Worm (Caenorhabditis elegans) whole organism, late embryonic: ENCODE data around the gene glrx-3.
A peak's percentile ranks its signal among the peaks of the same experiment; 100 is the strongest.

Source experiments
- C08G9.2 ChIP-seq: sonication (generic microtip); optimal IDR thresholded peaks from 2 replicates; lab custom pipeline; 2016; ENCODE audit warnings: mild to moderate bottlenecking, missing genetic modification characterization, moderate library complexity, missing compliant biosample characterization
- T23F11.4 ChIP-seq: fragments of 200-800 bp; sonication (Bioruptor generic); optimal IDR thresholded peaks from 2 replicates; lab custom pipeline; 2018; ENCODE audit warnings: mild to moderate bottlenecking, missing genetic modification characterization, missing compliant biosample characterization
- Y22D7AL.16 ChIP-seq: sonication (generic microtip); optimal IDR thresholded peaks from 2 replicates; lab custom pipeline; 2016; ENCODE audit warnings: missing genetic modification characterization, missing compliant biosample characterization
- ama-1 ChIP-seq: fragments of 150-350 bp; optimal IDR thresholded peaks from 2 replicates; lab custom pipeline; 2014
- ceh-14 ChIP-seq: sonication (generic microtip); optimal IDR thresholded peaks from 2 replicates; lab custom pipeline; 2016; ENCODE audit warnings: missing genotype, missing genetic modification characterization, missing compliant biosample characterization
- ceh-24 ChIP-seq: sonication (generic microtip); optimal IDR thresholded peaks from 2 replicates; lab custom pipeline; 2016; ENCODE audit warnings: mild to moderate bottlenecking, missing genetic modification characterization, missing compliant biosample characterization
- ceh-31 ChIP-seq: sonication (generic microtip); optimal IDR thresholded peaks from 2 replicates; lab custom pipeline; 2016; ENCODE audit warnings: missing genetic modification characterization, missing compliant biosample characterization
- ceh-45 ChIP-seq: fragments of 200-800 bp; sonication (Bioruptor generic); IDR thresholded peaks from 2 replicates; pipeline ENCODE4 v1.3.6; 2022; ENCODE audit warnings: missing genetic modification reagents, missing genetic modification characterization, missing compliant biosample characterization
- ceh-6 ChIP-seq: fragments of 200-800 bp; sonication (Bioruptor generic); optimal IDR thresholded peaks from 2 replicates; lab custom pipeline; 2018; ENCODE audit warnings: mild to moderate bottlenecking, missing genetic modification characterization, missing compliant biosample characterization
- ceh-9 ChIP-seq: sonication (generic microtip); optimal IDR thresholded peaks from 2 replicates; lab custom pipeline; 2016; ENCODE audit warnings: mild to moderate bottlenecking, missing genetic modification characterization, inconsistent platforms, missing compliant biosample characterization
- che-1 ChIP-seq: sonication (generic microtip); optimal IDR thresholded peaks from 2 replicates; lab custom pipeline; 2016; ENCODE audit warnings: mild to moderate bottlenecking, missing genetic modification characterization, missing compliant biosample characterization
- dve-1 ChIP-seq: sonication (generic microtip); optimal IDR thresholded peaks from 2 replicates; lab custom pipeline; 2017; ENCODE audit warnings: antibody characterized with exemption, mild to moderate bottlenecking, missing genetic modification characterization, missing compliant biosample characterization
- elt-2 ChIP-seq: sonication (generic microtip); optimal IDR thresholded peaks from 2 replicates; lab custom pipeline; 2016; ENCODE audit warnings: missing genetic modification reagents, missing genetic modification characterization, missing compliant biosample characterization
- elt-4 ChIP-seq: sonication (generic microtip); optimal IDR thresholded peaks from 2 replicates; lab custom pipeline; 2016; ENCODE audit warnings: missing genetic modification characterization, missing compliant biosample characterization
- fkh-10 ChIP-seq: fragments of 150-350 bp; optimal IDR thresholded peaks from 2 replicates; lab custom pipeline; 2014; ENCODE audit warnings: missing biosample characterization, missing genetic modification reagents, missing genetic modification characterization
- fkh-6 ChIP-seq: sonication (generic microtip); optimal IDR thresholded peaks from 2 replicates; lab custom pipeline; 2016; ENCODE audit warnings: missing genetic modification characterization, missing compliant biosample characterization
- hlh-13 ChIP-seq: fragments of 200-800 bp; sonication (Bioruptor generic); optimal IDR thresholded peaks from 2 replicates; lab custom pipeline; 2018; ENCODE audit warnings: mild to moderate bottlenecking, missing genetic modification characterization, missing compliant biosample characterization
- hlh-15 ChIP-seq: sonication (generic microtip); optimal IDR thresholded peaks from 2 replicates; lab custom pipeline; 2016; ENCODE audit warnings: missing genetic modification characterization, missing compliant biosample characterization
- hlh-30 ChIP-seq: sonication (generic microtip); optimal IDR thresholded peaks from 2 replicates; lab custom pipeline; 2017; ENCODE audit warnings: antibody characterized with exemption, missing genetic modification characterization, missing compliant biosample characterization; ENCODE audit not compliant: insufficient read depth
- lim-6 ChIP-seq: sonication (generic microtip); optimal IDR thresholded peaks from 2 replicates; lab custom pipeline; 2016; ENCODE audit warnings: missing genetic modification characterization, missing compliant biosample characterization
- madf-2 ChIP-seq: sonication (generic microtip); optimal IDR thresholded peaks from 2 replicates; lab custom pipeline; 2017; ENCODE audit warnings: missing genetic modification characterization, missing compliant biosample characterization
- nfya-1 ChIP-seq: sonication (generic microtip); optimal IDR thresholded peaks from 2 replicates; lab custom pipeline; 2017; ENCODE audit warnings: missing genetic modification characterization, mild to moderate bottlenecking, missing compliant biosample characterization, antibody characterized with exemption, moderate library complexity
- nhr-232 ChIP-seq: sonication (generic microtip); optimal IDR thresholded peaks from 2 replicates; lab custom pipeline; 2016; ENCODE audit warnings: missing genetic modification characterization, missing compliant biosample characterization
- odd-2 ChIP-seq: sonication (generic microtip); optimal IDR thresholded peaks from 2 replicates; lab custom pipeline; 2017; ENCODE audit warnings: antibody characterized with exemption, mild to moderate bottlenecking, missing genetic modification characterization, missing compliant biosample characterization
- pha-2 ChIP-seq: sonication (generic microtip); optimal IDR thresholded peaks from 2 replicates; lab custom pipeline; 2017; ENCODE audit warnings: mild to moderate bottlenecking, missing genetic modification characterization, missing compliant biosample characterization
- pros-1 ChIP-seq: fragments of 150-350 bp; optimal IDR thresholded peaks from 2 replicates; lab custom pipeline; 2014; ENCODE audit warnings: missing biosample characterization, missing genetic modification reagents, missing genetic modification characterization
- rnt-1 ChIP-seq: sonication (generic microtip); optimal IDR thresholded peaks from 2 replicates; lab custom pipeline; 2016; ENCODE audit warnings: missing genetic modification characterization, missing compliant biosample characterization
- sdc-2 ChIP-seq: sonication (generic microtip); optimal IDR thresholded peaks from 2 replicates; lab custom pipeline; 2016; ENCODE audit warnings: missing genotype, missing genetic modification characterization, missing compliant biosample characterization
- sox-2 ChIP-seq: fragments of 200-800 bp; sonication (Bioruptor generic); IDR thresholded peaks from 2 replicates; pipeline ENCODE4 v1.3.6; 2022; ENCODE audit warnings: missing genetic modification reagents, missing genetic modification characterization, missing compliant biosample characterization
- syd-9 ChIP-seq: sonication (generic microtip); optimal IDR thresholded peaks from 2 replicates; lab custom pipeline; 2016; ENCODE audit warnings: mild to moderate bottlenecking, missing genetic modification characterization, moderate library complexity, missing compliant biosample characterization
- tbx-2 ChIP-seq: sonication (generic microtip); optimal IDR thresholded peaks from 2 replicates; lab custom pipeline; 2016; ENCODE audit warnings: missing genetic modification characterization, missing compliant biosample characterization
- ttx-3 ChIP-seq: sonication (generic microtip); optimal IDR thresholded peaks from 2 replicates; lab custom pipeline; 2016; ENCODE audit warnings: missing genetic modification reagents, missing genetic modification characterization, missing compliant biosample characterization
- unc-42 ChIP-seq: sonication (generic microtip); optimal IDR thresholded peaks from 2 replicates; lab custom pipeline; 2016; ENCODE audit warnings: missing genotype, missing genetic modification characterization, missing compliant biosample characterization
- zip-5 ChIP-seq: sonication (generic microtip); optimal IDR thresholded peaks from 2 replicates; lab custom pipeline; 2016; ENCODE audit warnings: missing genetic modification characterization, missing compliant biosample characterization
- ztf-16 ChIP-seq: sonication (generic microtip); optimal IDR thresholded peaks from 2 replicates; lab custom pipeline; 2017; ENCODE audit warnings: missing genetic modification characterization, missing compliant biosample characterization

Gene glrx-3

DNA sequence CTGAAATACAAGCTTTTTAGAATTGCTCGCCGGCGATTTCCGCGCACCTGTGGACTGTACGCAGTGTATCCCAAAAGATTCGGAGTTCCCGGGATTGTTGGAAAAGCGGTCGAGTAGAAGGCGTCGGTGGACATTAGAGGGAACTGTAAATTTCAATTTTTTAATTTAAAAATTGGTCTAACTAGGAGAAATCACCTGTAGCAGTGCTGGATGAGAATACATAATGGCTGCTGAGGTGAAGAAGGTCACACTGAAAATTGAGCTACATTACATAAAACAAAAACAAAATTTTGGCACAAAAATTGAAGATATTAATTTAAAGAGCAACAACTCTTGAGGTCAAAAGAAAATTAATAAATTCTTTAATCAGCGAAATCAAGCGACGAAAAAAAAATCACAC is 33.5 kb upstream of the glrx-3 start, which contains the start of gene neg-1:
Gene neg-1 (minus strand): TSS at position 250 of the 400 bp plus-strand sequence.
- TF ChIP-seq lim-6 (tag; lab: Kevin White, UChicago) (no peak), hlh-30 (tag; lab: Kevin White, UChicago) (no peak), pros-1 (tag; lab: Kevin White, UChicago) (no peak), ceh-9 (tag; lab: Kevin White, UChicago) (no peak), T23F11.4 (no peak), fkh-10 (GFP tag; lab: Kevin White, UChicago) (no peak), zip-5 (tag; lab: Kevin White, UChicago) (no peak), ama-1 (lab: Kevin White, UChicago) (no peak), Y22D7AL.16 (no peak), sox-2 (GFP tag; lab: Robert Waterston, UW) (no peak), syd-9 (tag; lab: Kevin White, UChicago) (no peak), elt-4 (tag; lab: Kevin White, UChicago) (no peak), rnt-1 (tag; lab: Kevin White, UChicago) (no peak), dve-1 (tag; lab: Kevin White, UChicago) (no peak)
- TF ChIP-seq, all 69 proteins: peak for 0

- no peak for TF ChIP-seq dve-1 (tag; lab: Kevin White, UChicago)
- TF ChIP-seq, all 69 proteins: peak for 0
These were observed 32.5 kb upstream of the glrx-3 start for ce11 chrV:4373656-4374055.

DNA sequence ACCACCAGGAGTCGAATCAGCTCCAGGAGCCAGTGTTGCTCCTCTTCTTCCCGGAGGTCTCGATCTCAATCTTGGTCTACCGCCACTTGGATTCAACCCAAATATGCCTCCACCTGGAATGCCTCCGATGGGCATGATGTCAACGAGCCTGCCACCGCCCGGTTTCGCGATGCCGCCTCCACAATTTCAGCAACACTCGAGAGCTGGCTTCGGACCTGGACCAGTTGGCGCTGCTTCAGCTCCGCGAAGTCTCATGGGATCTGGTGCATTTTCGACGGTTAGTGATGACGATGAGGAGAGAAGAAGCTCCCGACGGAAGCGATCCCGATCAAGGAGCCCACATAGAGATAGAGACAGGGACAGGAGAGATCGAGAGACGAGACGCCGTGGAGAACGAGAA is 31.9 kb upstream of the glrx-3 start:
- TF ChIP-seq C08G9.2, result peak; percentile 49
- no peak for TF ChIP-seq madf-2 (tag; lab: Kevin White, UChicago)
- peak; percentile 6 for TF ChIP-seq fkh-6

- TF ChIP-seq fkh-10 (GFP tag; lab: Kevin White, UChicago) (no peak), hlh-13 (GFP tag; lab: Kevin White, UChicago) (no peak), nfya-1 (tag; lab: Kevin White, UChicago) (peak; percentile 29), ceh-31 (tag; lab: Kevin White, UChicago) (peak; percentile 12), ceh-45 (GFP tag; lab: Robert Waterston, UW) (no peak), ceh-6 (GFP tag; lab: Kevin White, UChicago) (no peak), unc-42 (peak; percentile 43), elt-2 (peak; percentile 32), ceh-14 (tag; lab: Kevin White, UChicago) (peak; percentile 22), ceh-24 (tag; lab: Kevin White, UChicago) (no peak), ztf-16 (no peak)
- TF ChIP-seq, all 69 proteins: peak for 5
These were observed 30.3 kb upstream of the glrx-3 start, which contains the start of the genes gmpr-1 and fipp-1 for ce11 chrV:4371309-4371933. Gene gmpr-1 (minus strand): TSS chrV:4371383. Gene fipp-1 (plus strand): TSS chrV:4371807.

DNA sequence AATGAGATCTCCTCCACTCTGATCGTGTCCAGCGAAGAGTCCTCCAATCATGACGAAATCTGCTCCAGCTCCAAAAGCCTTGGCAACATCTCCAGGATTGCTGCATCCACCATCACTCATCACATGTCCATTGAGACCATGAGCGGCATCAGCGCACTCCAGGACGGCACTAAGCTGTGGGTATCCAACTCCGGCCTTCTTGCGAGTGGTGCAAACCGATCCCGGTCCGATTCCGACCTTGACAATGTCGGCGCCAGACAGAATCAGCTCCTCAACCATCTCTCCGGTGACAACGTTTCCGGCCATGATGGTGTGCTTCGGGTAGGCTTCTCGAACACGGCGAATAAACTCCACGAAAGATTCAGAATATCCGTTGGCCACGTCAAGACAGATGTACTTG is 29.4 kb upstream of the glrx-3 start:
- TF ChIP-seq Y22D7AL.16 (no peak), tbx-2 (tag; lab: Kevin White, UChicago) (no peak), che-1 (tag; lab: Kevin White, UChicago) (no peak), ttx-3 (tag; lab: Kevin White, UChicago) (no peak), hlh-15 (tag; lab: Kevin White, UChicago) (no peak), ceh-14 (tag; lab: Kevin White, UChicago) (no peak), ama-1 (lab: Kevin White, UChicago) (no peak), elt-2 (no peak), odd-2 (no peak), nhr-232 (tag; lab: Kevin White, UChicago) (no peak), ceh-9 (tag; lab: Kevin White, UChicago) (no peak), pha-2 (tag; lab: Kevin White, UChicago) (no peak), sdc-2 (tag; lab: Kevin White, UChicago) (no peak)
